Worm (Caenorhabditis elegans) whole organism, mixed stage, embryonic: ENCODE measurements around the gene mip-2.

Experiments
- M03D4.4 ChIP-seq: sonication (generic microtip); optimal IDR thresholded peaks from 2 replicates; lab custom pipeline; 2017; ENCODE audit warnings: mild to moderate bottlenecking, missing genetic modification characterization, missing compliant biosample characterization
- bed-3 ChIP-seq: fragments of 200-800 bp; sonication (Bioruptor generic); optimal IDR thresholded peaks from 3 replicates; lab custom pipeline; 2018; ENCODE audit warnings: mild to moderate bottlenecking, missing genetic modification characterization, moderate library complexity, missing compliant biosample characterization
- ceh-39 ChIP-seq: fragments of 150-350 bp; optimal IDR thresholded peaks from 2 replicates; lab custom pipeline; 2014; ENCODE audit warnings: missing biosample characterization, missing genetic modification characterization
- ceh-83 ChIP-seq: fragments of 200-800 bp; sonication (Bioruptor generic); optimal IDR thresholded peaks from 2 replicates; lab custom pipeline; 2018; ENCODE audit warnings: mild to moderate bottlenecking, missing genetic modification characterization, missing compliant biosample characterization
- ces-1 ChIP-seq: fragments of 150-350 bp; optimal IDR thresholded peaks from 2 replicates; lab custom pipeline; 2014; ENCODE audit warnings: missing biosample characterization, missing genetic modification reagents, missing genetic modification characterization
- cnd-1 ChIP-seq: fragments of 200-800 bp; sonication (Bioruptor generic); optimal IDR thresholded peaks from 2 replicates; lab custom pipeline; 2018; ENCODE audit warnings: mild to moderate bottlenecking, missing genetic modification characterization, missing compliant biosample characterization
- drap-1 ChIP-seq: fragments of 200-800 bp; sonication (Bioruptor generic); optimal IDR thresholded peaks from 3 replicates; lab custom pipeline; 2018; ENCODE audit warnings: mild to moderate bottlenecking, missing genetic modification characterization, missing compliant biosample characterization
- elt-1 ChIP-seq: sonication (generic microtip); optimal IDR thresholded peaks from 2 replicates; lab custom pipeline; 2017; ENCODE audit warnings: missing genetic modification characterization, mild to moderate bottlenecking, missing compliant biosample characterization, antibody characterized with exemption, moderate library complexity, borderline replicate concordance; ENCODE audit not compliant: insufficient read depth
- elt-3 ChIP-seq: fragments of 150-350 bp; optimal IDR thresholded peaks from 2 replicates; lab custom pipeline; 2014; ENCODE audit warnings: missing biosample characterization, missing genetic modification characterization
- flh-1 ChIP-seq: fragments of 200-800 bp; sonication (Bioruptor generic); optimal IDR thresholded peaks from 2 replicates; lab custom pipeline; 2018; ENCODE audit warnings: mild to moderate bottlenecking, missing genetic modification characterization, moderate library complexity, missing compliant biosample characterization
- ham-2 ChIP-seq: fragments of 200-800 bp; sonication (Bioruptor generic); optimal IDR thresholded peaks from 2 replicates; lab custom pipeline; 2018; ENCODE audit warnings: mild to moderate bottlenecking, missing genetic modification characterization, missing compliant biosample characterization
- lin-13 ChIP-seq: fragments of 150-350 bp; optimal IDR thresholded peaks from 2 replicates; lab custom pipeline; 2014; ENCODE audit warnings: missing biosample characterization, missing genetic modification characterization
- lin-32 ChIP-seq: fragments of 200-800 bp; sonication (Bioruptor generic); optimal IDR thresholded peaks from 2 replicates; lab custom pipeline; 2018; ENCODE audit warnings: mild to moderate bottlenecking, missing genetic modification characterization, missing compliant biosample characterization
- lsy-2 ChIP-seq: fragments of 150-350 bp; optimal IDR thresholded peaks from 2 replicates; lab custom pipeline; 2014; ENCODE audit warnings: missing biosample characterization, missing genetic modification characterization
- mab-5 ChIP-seq: fragments of 150-350 bp; optimal IDR thresholded peaks from 2 replicates; lab custom pipeline; 2014; ENCODE audit warnings: missing biosample characterization, missing genetic modification characterization
- nhr-12 ChIP-seq: fragments of 150-350 bp; optimal IDR thresholded peaks from 2 replicates; lab custom pipeline; 2014; ENCODE audit warnings: missing biosample characterization, missing genetic modification characterization
- nhr-237 ChIP-seq: fragments of 150-350 bp; optimal IDR thresholded peaks from 2 replicates; lab custom pipeline; 2014; ENCODE audit warnings: missing biosample characterization, missing genetic modification characterization
- nhr-28 ChIP-seq: fragments of 150-350 bp; optimal IDR thresholded peaks from 2 replicates; lab custom pipeline; 2014; ENCODE audit warnings: missing biosample characterization, missing genetic modification characterization
- nhr-76 ChIP-seq: sonication (generic microtip); optimal IDR thresholded peaks from 2 replicates; lab custom pipeline; 2017; ENCODE audit warnings: missing biosample characterization, missing genetic modification characterization
- pha-4 ChIP-seq: fragments of 150-350 bp; optimal IDR thresholded peaks from 2 replicates; lab custom pipeline; 2018; ENCODE audit warnings: missing biosample characterization, missing genetic modification reagents, missing genetic modification characterization
- sem-2 ChIP-seq: fragments of 200-800 bp; sonication (Bioruptor generic); optimal IDR thresholded peaks from 2 replicates; lab custom pipeline; 2018; ENCODE audit warnings: mild to moderate bottlenecking, missing genetic modification characterization, missing compliant biosample characterization
- snpc-4 ChIP-seq: fragments of 150-350 bp; optimal IDR thresholded peaks from 2 replicates; lab custom pipeline; 2014; ENCODE audit warnings: missing biosample characterization, missing genetic modification characterization
- sptf-1 ChIP-seq: sonication (generic microtip); optimal IDR thresholded peaks from 2 replicates; lab custom pipeline; 2017; ENCODE audit warnings: mild to moderate bottlenecking, missing genetic modification characterization, moderate library complexity, missing compliant biosample characterization
- tbx-8 ChIP-seq: fragments of 200-800 bp; sonication (Bioruptor generic); optimal IDR thresholded peaks from 2 replicates; lab custom pipeline; 2018; ENCODE audit warnings: mild to moderate bottlenecking, missing genetic modification characterization, moderate library complexity, missing compliant biosample characterization
- unc-120 ChIP-seq: sonication (generic microtip); optimal IDR thresholded peaks from 2 replicates; lab custom pipeline; 2017; ENCODE audit warnings: missing genetic modification characterization, missing compliant biosample characterization; ENCODE audit not compliant: poor library complexity, severe bottlenecking
- unc-39 ChIP-seq: fragments of 150-350 bp; optimal IDR thresholded peaks from 2 replicates; lab custom pipeline; 2014; ENCODE audit warnings: missing biosample characterization, missing genetic modification characterization
- zip-8 ChIP-seq: fragments of 150-350 bp; optimal IDR thresholded peaks from 2 replicates; lab custom pipeline; 2014; ENCODE audit warnings: missing biosample characterization, missing genetic modification characterization
- ztf-11 ChIP-seq: fragments of 150-350 bp; optimal IDR thresholded peaks from 2 replicates; lab custom pipeline; 2014; ENCODE audit warnings: missing biosample characterization, missing genetic modification characterization

Gene mip-2

ce11 chrV:13650800-13651199 is 21.0 kb downstream of the mip-2 start:
- TF ChIP-seq cnd-1 (tag; lab: Kevin White, UChicago) (no peak), nhr-237 (tag; lab: Kevin White, UChicago) (no peak), lsy-2 (tag; lab: Kevin White, UChicago) (no peak), zip-8 (tag; lab: Kevin White, UChicago) (no peak), flh-1 (GFP tag; lab: Kevin White, UChicago) (no peak), sptf-1 (tag; lab: Kevin White, UChicago) (no peak), lin-32 (no peak), unc-120 (no peak), nhr-76 (no peak), nhr-28 (no peak), ces-1 (no peak), nhr-12 (no peak), bed-3 (no peak), ceh-39 (no peak), ham-2 (GFP tag; lab: Kevin White, UChicago) (no peak)

DNA sequence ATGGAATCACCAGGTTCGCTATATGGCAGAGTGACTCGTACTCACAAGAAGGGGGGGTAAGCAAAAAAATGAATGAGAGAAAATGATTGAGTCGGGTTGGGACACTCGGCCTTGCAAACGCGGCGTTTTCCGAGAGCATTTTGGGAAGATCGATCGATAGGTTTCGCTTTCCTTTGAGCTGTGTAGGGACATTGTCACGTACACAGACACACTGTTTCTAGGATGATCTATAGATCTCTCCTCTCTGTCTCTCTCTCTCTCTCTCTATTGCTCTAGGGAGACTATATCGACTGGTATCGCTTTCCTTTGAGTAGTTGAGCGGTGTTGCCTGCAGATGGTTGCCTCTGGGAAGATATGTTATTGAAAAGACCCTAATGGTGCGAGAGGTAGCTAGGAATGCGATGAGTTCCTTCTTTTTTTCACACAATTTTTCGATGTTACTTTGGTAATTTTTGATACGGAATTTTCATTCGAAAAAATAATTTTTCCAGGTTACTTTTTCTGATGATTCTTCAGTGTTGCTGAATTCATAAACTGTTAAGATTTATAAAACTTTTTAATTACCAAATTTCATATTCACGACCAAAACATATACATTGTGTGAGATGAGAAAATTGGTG is 21.9 kb downstream of the mip-2 start, which contains the start of gene H37A05.4:
Gene H37A05.4 (minus strand): TSS at position 51 of the 620 bp plus-strand sequence.
- TF ChIP-seq sem-2 (GFP tag; lab: Kevin White, UChicago) = peak; percentile 7
- TF ChIP-seq ceh-39 = peak; percentile 77
- peak; percentile 9 for TF ChIP-seq sptf-1 (tag; lab: Kevin White, UChicago)
- TF ChIP-seq pha-4 = no peak

DNA sequence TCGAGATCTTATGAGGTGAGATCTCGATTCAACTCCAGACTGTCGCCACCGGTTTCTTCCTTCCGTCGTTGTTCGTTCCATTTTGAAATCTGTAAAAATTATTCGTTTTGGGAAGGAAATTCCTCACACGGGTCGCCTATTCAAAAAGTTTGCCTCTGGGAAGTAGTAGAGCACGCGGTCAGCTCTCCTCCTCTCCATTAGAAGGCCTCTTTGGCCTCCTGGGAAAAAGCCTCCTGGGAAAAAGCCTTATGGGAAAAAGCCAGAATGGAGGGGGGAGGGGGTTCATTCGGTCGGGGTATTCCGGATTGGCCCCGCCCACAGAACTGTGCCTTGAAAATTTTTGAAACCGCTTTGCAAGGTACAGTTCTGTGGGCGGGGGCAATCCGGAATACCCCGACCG is 24.1 kb downstream of the mip-2 start:
- TF ChIP-seq drap-1 (GFP tag; lab: Kevin White, UChicago) (no peak), lsy-2 (tag; lab: Kevin White, UChicago) (no peak), nhr-12 (no peak), lin-13 (tag; lab: Kevin White, UChicago) (no peak), ztf-11 (no peak), zip-8 (tag; lab: Kevin White, UChicago) (no peak), elt-3 (tag; lab: Kevin White, UChicago) (no peak), ham-2 (GFP tag; lab: Kevin White, UChicago) (no peak), mab-5 (tag; lab: Kevin White, UChicago) (no peak), ceh-39 (no peak), bed-3 (no peak), elt-1 (no peak), unc-39 (tag; lab: Kevin White, UChicago) (no peak), nhr-76 (no peak), pha-4 (no peak)

DNA sequence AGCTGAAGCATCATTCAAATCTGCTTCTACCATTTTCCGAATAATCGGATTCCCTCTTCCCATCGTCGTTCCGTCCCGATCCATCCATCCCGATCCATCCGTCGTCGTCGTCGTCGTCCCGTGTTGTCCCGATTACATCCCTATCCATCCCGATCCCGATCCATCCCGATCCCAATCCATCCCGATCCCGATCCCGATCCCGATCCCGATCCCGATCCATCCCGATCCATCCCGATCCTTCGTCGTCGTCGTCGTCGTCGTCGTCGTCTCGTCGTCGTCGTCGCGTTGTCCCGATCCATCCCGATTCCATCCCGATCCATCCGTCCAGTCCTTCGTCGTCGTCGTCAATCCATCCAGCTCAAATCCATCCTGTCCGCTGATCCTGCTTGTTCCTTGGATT is 24.6 kb downstream of the mip-2 start:
- TF ChIP-seq unc-120 = no peak
- TF ChIP-seq ztf-11 = no peak
- TF ChIP-seq sem-2 (GFP tag; lab: Kevin White, UChicago) = no peak
- TF ChIP-seq snpc-4 = no peak
- no peak for TF ChIP-seq ceh-83 (GFP tag; lab: Kevin White, UChicago)
- TF ChIP-seq mab-5 (tag; lab: Kevin White, UChicago) = no peak
- no peak for TF ChIP-seq lin-13 (tag; lab: Kevin White, UChicago)
- no peak for TF ChIP-seq zip-8 (tag; lab: Kevin White, UChicago)
- no peak for TF ChIP-seq nhr-12
- no peak for TF ChIP-seq pha-4
- TF ChIP-seq tbx-8 (GFP tag; lab: Kevin White, UChicago) = no peak

DNA sequence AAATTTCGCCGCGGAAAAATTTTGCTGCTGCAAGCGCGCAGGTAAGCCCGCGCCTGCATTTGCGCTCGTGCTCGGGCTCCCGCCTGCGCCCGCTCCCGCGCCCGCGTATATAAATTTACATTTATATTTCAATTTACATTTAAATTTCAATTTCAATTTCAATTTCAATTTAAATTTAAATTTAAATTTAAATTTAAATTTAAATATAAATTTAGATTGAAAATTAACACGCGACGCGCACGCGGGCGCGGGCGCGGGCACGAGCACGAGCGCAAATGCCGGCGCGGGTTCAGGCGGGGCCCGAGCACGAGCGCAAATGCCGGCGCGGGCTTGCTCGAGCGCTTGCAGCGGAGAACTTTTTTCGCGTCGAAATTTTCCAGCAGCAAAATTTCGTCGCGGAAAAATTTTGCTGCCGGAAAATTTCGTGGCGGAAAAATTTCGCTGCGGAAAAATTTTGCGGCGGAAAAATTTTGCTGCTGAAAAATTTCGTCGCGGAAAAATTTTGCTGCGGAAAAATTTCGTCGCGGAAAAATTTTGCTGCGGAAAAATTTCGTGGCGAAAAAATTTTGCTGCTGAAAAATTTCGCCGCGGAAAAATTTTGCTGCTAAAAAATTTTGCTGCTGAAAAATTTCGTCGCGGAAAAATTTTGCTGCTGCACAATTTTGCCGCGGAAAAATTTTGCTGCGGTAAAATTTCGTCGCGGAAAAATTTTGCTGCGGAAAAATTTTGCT is 25.7 kb downstream of the mip-2 start:
- TF ChIP-seq ztf-11 (no peak), flh-1 (GFP tag; lab: Kevin White, UChicago) (no peak), sptf-1 (tag; lab: Kevin White, UChicago) (peak; percentile 62), bed-3 (no peak)

ce11 chrV:13638040-13638439 is 33.7 kb downstream of the mip-2 start:
- TF ChIP-seq ceh-39 = no peak
- no peak for TF ChIP-seq pha-4

DNA sequence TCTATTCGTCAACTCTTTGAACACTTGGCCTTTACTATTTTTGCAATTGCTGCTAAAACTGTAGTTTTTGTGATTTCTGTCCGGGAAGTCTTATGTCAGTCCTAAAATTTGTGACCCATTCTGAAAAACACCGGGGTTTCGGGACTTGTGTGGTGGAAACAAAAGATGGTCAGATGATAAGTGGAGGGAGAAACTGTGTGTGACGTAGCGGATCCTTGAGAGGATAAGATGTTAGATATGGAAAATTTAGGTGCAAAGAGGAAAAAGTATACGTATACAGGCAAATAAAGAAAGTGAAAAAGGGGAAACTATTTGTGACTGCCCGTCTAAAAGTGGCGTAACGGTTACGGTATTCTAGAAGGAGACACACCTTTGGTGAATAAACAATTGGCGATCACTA is 35.3 kb downstream of the mip-2 start:
- no peak for TF ChIP-seq cnd-1 (tag; lab: Kevin White, UChicago)
- no peak for TF ChIP-seq nhr-12
- TF ChIP-seq M03D4.4 (tag; lab: Kevin White, UChicago) = no peak
- TF ChIP-seq sem-2 (GFP tag; lab: Kevin White, UChicago) = no peak
- TF ChIP-seq elt-1 = peak; percentile 71
- no peak for TF ChIP-seq elt-3 (tag; lab: Kevin White, UChicago)
- TF ChIP-seq, all 35 proteins: peak for 1
